Fruit fly (Drosophila melanogaster) Kc167 (cell line): ENCODE results near the gene CG5326.

ENCODE experiments used
- Myc ChIP-seq: fragments of >200 bp; optimal IDR thresholded peaks from 2 replicates; lab custom pipeline; 2017; ENCODE audit warnings: missing external identifiers
- Sin3A ChIP-seq: fragments of >200 bp; optimal IDR thresholded peaks from 2 replicates; lab custom pipeline; 2018; ENCODE audit warnings: missing external identifiers
- h ChIP-seq: fragments of >200 bp; optimal IDR thresholded peaks from 3 replicates; lab custom pipeline; 2018; ENCODE audit warnings: missing external identifiers
- insv ChIP-seq: fragments of >200 bp; optimal IDR thresholded peaks from 3 replicates; lab custom pipeline; 2018; ENCODE audit warnings: missing external identifiers
- psq ChIP-seq: fragments of >200 bp; optimal IDR thresholded peaks from 2 replicates; lab custom pipeline; 2017; ENCODE audit warnings: missing external identifiers
- ttk ChIP-seq: sonication (Bioruptor generic); optimal IDR thresholded peaks from 2 replicates; lab custom pipeline; 2017; ENCODE audit warnings: missing external identifiers

CG5326 gene

DNA sequence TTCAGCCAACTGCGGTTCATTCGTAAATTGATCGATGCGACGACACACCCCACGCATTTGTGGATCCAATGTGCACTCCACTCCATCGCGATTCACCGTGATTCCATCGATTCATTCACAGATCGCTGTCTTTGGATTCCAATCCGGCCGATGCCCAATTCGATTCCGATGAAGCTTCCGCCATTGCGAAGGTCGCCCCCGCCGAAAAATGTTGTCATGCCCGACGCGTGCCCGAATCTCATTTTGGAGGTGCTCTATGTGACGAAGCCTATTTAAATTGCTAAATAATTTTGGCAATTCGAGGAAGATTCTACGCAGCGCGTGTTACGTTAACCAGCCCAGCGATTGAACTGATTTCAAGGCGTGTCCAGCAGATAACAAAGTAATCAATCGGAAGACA lies 967 bp upstream of the CG5326 start:
- TF ChIP-seq Sin3A (lab: Kevin White, UChicago): no peak
- no peak for TF ChIP-seq insv
- no peak for TF ChIP-seq ttk (lab: Kevin White, UChicago)
- no peak for TF ChIP-seq psq (lab: Kevin White, UChicago)
- TF ChIP-seq h (lab: Kevin White, UChicago): no peak
- no peak for TF ChIP-seq Myc

dm6 chr3R:22538877-22539276 lies 842 bp downstream of the CG5326 start:
- TF ChIP-seq insv (no peak), Sin3A (lab: Kevin White, UChicago) (no peak), h (lab: Kevin White, UChicago) (no peak), ttk (lab: Kevin White, UChicago) (no peak), Myc (no peak), psq (lab: Kevin White, UChicago) (no peak)

- TF ChIP-seq insv (no peak), Sin3A (lab: Kevin White, UChicago) (no peak), ttk (lab: Kevin White, UChicago) (no peak), Myc (no peak), psq (lab: Kevin White, UChicago) (no peak), h (lab: Kevin White, UChicago) (no peak)
These were observed 3.0 kb downstream of the CG5326 start for dm6 chr3R:22536504-22537423.

DNA sequence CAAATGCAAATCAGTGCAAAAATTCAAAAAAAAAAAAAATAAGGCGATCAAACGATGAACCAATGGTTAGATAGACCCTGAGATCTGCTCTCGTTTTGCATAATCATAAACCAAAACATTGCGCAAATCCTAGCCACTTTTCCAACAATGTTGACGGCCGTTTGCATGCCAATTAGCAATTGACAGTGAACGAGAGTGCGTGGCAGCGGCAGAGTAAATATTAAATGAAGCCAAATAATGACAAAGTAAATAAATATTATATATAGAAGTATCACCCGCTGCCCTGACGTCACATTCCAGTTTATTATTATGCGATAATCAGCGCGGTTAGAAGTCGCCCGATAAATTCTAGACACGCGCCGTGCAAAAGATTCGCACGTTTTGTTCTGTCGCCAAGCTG lies 3.8 kb downstream of the CG5326 start:
- TF ChIP-seq h (lab: Kevin White, UChicago): no peak
- TF ChIP-seq Myc: no peak

- TF ChIP-seq insv: no peak
- no peak for TF ChIP-seq Sin3A (lab: Kevin White, UChicago)
- no peak for TF ChIP-seq ttk (lab: Kevin White, UChicago)
- TF ChIP-seq Myc: no peak
- TF ChIP-seq psq (lab: Kevin White, UChicago): no peak
- TF ChIP-seq h (lab: Kevin White, UChicago): no peak
These were observed 5.5 kb downstream of the CG5326 start for dm6 chr3R:22533973-22534931.

DNA sequence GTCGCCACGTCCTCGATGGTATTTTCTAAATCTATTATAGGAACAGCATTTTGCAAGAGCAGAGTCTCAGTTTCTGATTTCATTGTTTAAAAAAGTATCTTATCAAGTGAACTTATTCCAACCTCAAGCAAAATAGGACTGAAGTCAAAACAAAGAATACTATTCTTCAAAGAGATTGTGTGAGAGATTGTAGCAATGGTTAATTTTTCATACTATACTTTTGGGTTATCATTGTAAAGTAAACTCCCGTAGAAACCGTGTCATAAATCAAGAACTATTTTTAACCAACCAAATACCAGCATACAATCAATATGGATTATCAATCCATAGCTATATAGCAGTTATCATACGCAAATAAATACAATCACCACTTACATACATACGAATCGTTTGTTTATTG lies 7.9 kb downstream of the CG5326 start, which contains the start of gene CG33093:
CG33093 (minus strand) TSS at position 122 of the 400 bp plus-strand sequence.
- TF ChIP-seq ttk (lab: Kevin White, UChicago) (no peak), Sin3A (lab: Kevin White, UChicago) (no peak), h (lab: Kevin White, UChicago) (no peak), Myc (no peak), insv (no peak), psq (lab: Kevin White, UChicago) (no peak)

DNA sequence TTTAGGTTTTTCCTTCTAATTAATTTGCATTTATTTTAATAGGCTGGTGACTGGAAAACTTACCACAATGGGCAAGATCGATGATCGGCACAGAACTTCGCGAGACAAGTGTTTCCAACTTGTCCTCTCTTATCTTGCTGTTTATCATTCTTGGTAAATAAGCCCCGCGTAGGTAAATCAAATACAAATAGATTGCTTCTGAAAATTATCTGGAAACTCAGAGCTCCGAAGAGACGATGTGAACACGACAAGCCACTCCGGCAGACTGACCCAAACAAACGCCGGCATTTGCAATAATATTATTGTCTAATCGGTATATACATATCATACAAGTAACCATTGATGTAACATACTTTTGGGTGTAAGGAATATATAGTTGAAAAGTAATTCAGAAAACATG lies 9.4 kb downstream of the CG5326 start, which contains the start of gene CG33099:
CG33099 (minus strand) TSS at position 268 of the 400 bp plus-strand sequence.
- TF ChIP-seq Sin3A (lab: Kevin White, UChicago): no peak
- TF ChIP-seq insv: no peak
- TF ChIP-seq psq (lab: Kevin White, UChicago): no peak
- TF ChIP-seq Myc: no peak
- TF ChIP-seq ttk (lab: Kevin White, UChicago): no peak
- no peak for TF ChIP-seq h (lab: Kevin White, UChicago)

DNA sequence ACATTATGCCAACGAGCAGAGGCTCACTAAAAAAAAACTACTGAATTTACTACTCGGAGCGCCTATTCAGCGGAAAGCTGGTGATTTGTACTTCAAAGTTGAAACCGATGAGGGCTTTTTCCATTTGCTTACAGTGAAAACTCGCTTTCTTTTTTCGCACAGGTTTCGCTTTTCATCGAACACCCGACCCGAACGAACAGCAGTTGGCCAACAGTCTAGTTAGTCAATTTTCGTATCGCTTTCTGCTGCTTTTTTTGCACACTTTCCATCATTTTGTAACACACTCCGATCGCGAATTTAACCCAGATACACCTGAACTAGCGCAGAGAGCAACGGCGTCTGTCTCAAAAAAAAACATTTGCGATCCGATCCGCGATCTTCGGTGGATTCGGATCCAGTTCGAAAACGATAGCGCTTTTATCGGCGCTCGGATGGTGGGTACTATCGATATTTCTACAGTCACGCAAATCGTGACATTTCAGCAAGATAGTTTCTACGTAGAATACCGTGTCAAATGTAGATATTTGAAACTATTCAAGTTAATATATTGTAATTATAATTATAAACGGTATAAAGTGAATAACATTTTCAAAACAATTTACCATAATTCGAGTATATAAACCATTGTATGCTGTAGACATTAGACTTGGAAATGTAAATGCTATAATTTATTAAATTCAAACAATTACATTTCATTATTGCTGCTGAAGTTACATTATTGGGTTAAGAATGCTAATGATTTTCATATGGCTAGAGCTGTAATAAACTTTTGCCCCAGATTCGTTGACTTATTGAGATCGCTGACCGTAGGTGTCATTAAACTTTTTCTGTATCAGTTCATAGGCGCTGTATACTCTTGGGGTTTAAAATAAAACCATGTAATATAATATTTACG lies 11.2 kb downstream of the CG5326 start, which contains the start of gene CG5346:
CG5346 (minus strand) TSS at position 400 of the 895 bp plus-strand sequence.
- TF ChIP-seq insv (no peak), psq (lab: Kevin White, UChicago) (no peak)

DNA sequence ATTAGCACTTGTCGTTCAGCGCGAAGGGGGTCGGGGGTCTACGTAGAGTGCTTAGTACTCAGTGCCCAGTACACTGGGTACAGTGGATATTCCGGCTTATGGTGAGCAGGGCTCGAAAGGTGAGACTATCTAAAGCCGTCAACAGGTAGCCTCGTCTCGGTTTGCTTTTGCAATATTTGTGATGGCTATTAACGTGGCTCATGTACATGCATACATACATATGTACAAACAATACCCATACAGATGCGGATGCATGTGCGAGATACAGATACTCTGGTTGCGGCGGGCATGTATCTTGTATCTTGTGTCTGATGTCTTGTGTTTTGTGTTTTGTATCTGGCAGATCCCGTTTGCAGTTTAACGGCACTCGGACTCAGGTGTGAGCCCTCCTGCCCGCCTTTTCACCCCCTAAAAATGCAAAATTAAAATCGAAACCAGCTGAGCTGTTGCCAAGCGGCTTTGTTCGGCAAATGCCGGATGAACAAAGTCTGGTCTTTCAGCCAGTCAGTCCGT lies 12.0 kb downstream of the CG5326 start:
- TF ChIP-seq Myc (no peak), psq (lab: Kevin White, UChicago) (no peak), insv (no peak), Sin3A (lab: Kevin White, UChicago) (no peak), h (lab: Kevin White, UChicago) (no peak), ttk (lab: Kevin White, UChicago) (no peak)

dm6 chr3R:22527192-22527591 lies 12.5 kb downstream of the CG5326 start:
- TF ChIP-seq Myc (no peak), h (lab: Kevin White, UChicago) (no peak), Sin3A (lab: Kevin White, UChicago) (no peak), insv (no peak), psq (lab: Kevin White, UChicago) (no peak), ttk (lab: Kevin White, UChicago) (no peak)
